Worm (Caenorhabditis elegans) whole organism, L2 larva: ENCODE measurements around the gene cyp-23A1.

Experiments
- C34F6.9 ChIP-seq: fragments of 150-350 bp; optimal IDR thresholded peaks from 2 replicates; lab custom pipeline; 2014; ENCODE audit warnings: missing biosample characterization, missing genetic modification characterization
- F13H6.1 ChIP-seq: sonication (generic microtip); optimal IDR thresholded peaks from 2 replicates; lab custom pipeline; 2016; ENCODE audit warnings: missing genetic modification characterization, missing compliant biosample characterization
- R02D3.7 ChIP-seq: fragments of 150-350 bp; optimal IDR thresholded peaks from 2 replicates; lab custom pipeline; 2014; ENCODE audit warnings: missing biosample characterization, missing genetic modification characterization
- Y55F3AM.14 ChIP-seq: fragments of 200-800 bp; sonication (Bioruptor generic); optimal IDR thresholded peaks from 2 replicates; lab custom pipeline; 2018; ENCODE audit warnings: mild to moderate bottlenecking, missing genetic modification characterization, missing compliant biosample characterization
- ZK546.5 ChIP-seq: sonication (generic microtip); optimal IDR thresholded peaks from 2 replicates; lab custom pipeline; 2017; ENCODE audit warnings: missing biosample characterization, missing genetic modification characterization
- alr-1 ChIP-seq: fragments of 150-350 bp; optimal IDR thresholded peaks from 2 replicates; lab custom pipeline; 2014; ENCODE audit warnings: missing biosample characterization, missing genetic modification characterization
- aly-2 ChIP-seq: fragments of 150-350 bp; optimal IDR thresholded peaks from 2 replicates; lab custom pipeline; 2014; ENCODE audit warnings: missing biosample characterization, missing genetic modification characterization
- ama-1 ChIP-seq: fragments of 150-350 bp; optimal IDR thresholded peaks from 2 replicates; lab custom pipeline; 2018; ENCODE audit warnings: inconsistent platforms
- blmp-1 ChIP-seq: sonication (generic microtip); optimal IDR thresholded peaks from 2 replicates; lab custom pipeline; 2017; ENCODE audit warnings: missing genetic modification characterization, mild to moderate bottlenecking, missing compliant biosample characterization, antibody characterized with exemption, moderate library complexity; ENCODE audit not compliant: insufficient read depth
- ceh-16 ChIP-seq: fragments of 150-350 bp; optimal IDR thresholded peaks from 2 replicates; lab custom pipeline; 2014; ENCODE audit warnings: missing biosample characterization, missing genetic modification characterization
- ceh-82 ChIP-seq: fragments of 150-350 bp; optimal IDR thresholded peaks from 2 replicates; lab custom pipeline; 2014; ENCODE audit warnings: missing biosample characterization, missing genetic modification characterization
- crh-2 ChIP-seq: sonication (generic microtip); optimal IDR thresholded peaks from 2 replicates; lab custom pipeline; 2017; ENCODE audit warnings: missing biosample characterization, missing genetic modification characterization
- egl-27 ChIP-seq: sonication (generic microtip); optimal IDR thresholded peaks from 3 replicates; lab custom pipeline; 2017; ENCODE audit warnings: missing biosample characterization, missing genetic modification reagents, missing genetic modification characterization
- elt-1 ChIP-seq: fragments of 150-350 bp; optimal IDR thresholded peaks from 2 replicates; lab custom pipeline; 2014; ENCODE audit warnings: missing biosample characterization, missing genetic modification characterization
- elt-3 ChIP-seq: sonication (generic microtip); optimal IDR thresholded peaks from 2 replicates; lab custom pipeline; 2017; ENCODE audit warnings: missing biosample characterization, missing genetic modification characterization
- fos-1 ChIP-seq: fragments of 150-350 bp; optimal IDR thresholded peaks from 2 replicates; lab custom pipeline; 2014; ENCODE audit warnings: missing biosample characterization, missing genetic modification characterization
- gmeb-1 ChIP-seq: fragments of 150-350 bp; optimal IDR thresholded peaks from 2 replicates; lab custom pipeline; 2014; ENCODE audit warnings: missing biosample characterization, missing genetic modification characterization
- lin-11 ChIP-seq: fragments of 150-350 bp; sonication (generic microtip); optimal IDR thresholded peaks from 2 replicates; lab custom pipeline; 2014; ENCODE audit warnings: missing biosample characterization, missing genetic modification characterization, inconsistent platforms, mixed read lengths
- lin-39 ChIP-seq: fragments of 150-350 bp; optimal IDR thresholded peaks from 2 replicates; lab custom pipeline; 2014; ENCODE audit warnings: missing biosample characterization, missing genetic modification reagents, missing genetic modification characterization
- lsy-2 ChIP-seq, 2 experiments: fragments of 150-350 bp in 1 of 2; sonication (generic microtip) in 1 of 2; optimal IDR thresholded peaks; 2 replicates each; lab custom pipeline; 2014 to 2017; ENCODE audit warnings: missing biosample characterization in 2 of 2, missing genetic modification characterization in 2 of 2
- mab-5 ChIP-seq: fragments of 150-350 bp; optimal IDR thresholded peaks from 2 replicates; lab custom pipeline; 2014; ENCODE audit warnings: missing biosample characterization, missing genetic modification characterization
- nhr-10 ChIP-seq: sonication (generic microtip); optimal IDR thresholded peaks from 2 replicates; lab custom pipeline; 2017; ENCODE audit warnings: missing biosample characterization, missing genetic modification characterization
- nhr-12 ChIP-seq: fragments of 150-350 bp; optimal IDR thresholded peaks from 2 replicates; lab custom pipeline; 2014; ENCODE audit warnings: missing biosample characterization, missing genetic modification characterization
- nhr-129 ChIP-seq: fragments of 150-350 bp; optimal IDR thresholded peaks from 2 replicates; lab custom pipeline; 2014; ENCODE audit warnings: missing biosample characterization, missing genetic modification characterization
- nhr-21 ChIP-seq: fragments of 150-350 bp; optimal IDR thresholded peaks from 2 replicates; lab custom pipeline; 2014; ENCODE audit warnings: missing biosample characterization, missing genetic modification characterization
- nhr-23 ChIP-seq: fragments of 150-350 bp; optimal IDR thresholded peaks from 2 replicates; lab custom pipeline; 2014; ENCODE audit warnings: missing biosample characterization, missing genetic modification reagents, missing genetic modification characterization
- nhr-237 ChIP-seq: fragments of 150-350 bp; optimal IDR thresholded peaks from 2 replicates; lab custom pipeline; 2014; ENCODE audit warnings: missing biosample characterization, missing genetic modification characterization
- nhr-25 ChIP-seq: fragments of 150-350 bp; sonication (generic microtip); optimal IDR thresholded peaks from 3 replicates; lab custom pipeline; 2014; ENCODE audit warnings: missing biosample characterization, missing genetic modification characterization
- nhr-6 ChIP-seq: fragments of 150-350 bp; optimal IDR thresholded peaks from 2 replicates; lab custom pipeline; 2014; ENCODE audit warnings: missing biosample characterization, missing genetic modification characterization
- nhr-77 ChIP-seq: fragments of 150-350 bp; optimal IDR thresholded peaks from 2 replicates; lab custom pipeline; 2014; ENCODE audit warnings: missing biosample characterization, missing genetic modification characterization
- peb-1 ChIP-seq: fragments of 150-350 bp; optimal IDR thresholded peaks from 2 replicates; lab custom pipeline; 2014; ENCODE audit warnings: missing biosample characterization, missing genetic modification characterization
- sem-4 ChIP-seq: fragments of 150-350 bp; optimal IDR thresholded peaks from 2 replicates; lab custom pipeline; 2014; ENCODE audit warnings: missing biosample characterization, missing genetic modification reagents, missing genetic modification characterization
- sma-3 ChIP-seq: sonication (generic microtip); optimal IDR thresholded peaks from 2 replicates; lab custom pipeline; 2016; ENCODE audit warnings: missing genetic modification reagents, missing genetic modification characterization, missing compliant biosample characterization
- sma-9 ChIP-seq, 2 experiments: fragments of 150-350 bp in 1 of 2; sonication (generic microtip) in 1 of 2; optimal IDR thresholded peaks; 2 replicates each; lab custom pipeline; 2014 to 2016; ENCODE audit warnings: missing genetic modification characterization in 2 of 2, mild to moderate bottlenecking in 1 of 2, missing biosample characterization in 1 of 2, missing compliant biosample characterization in 1 of 2, missing genetic modification reagents in 1 of 2, moderate library complexity in 1 of 2
- snpc-4 ChIP-seq: fragments of 150-350 bp; optimal IDR thresholded peaks from 2 replicates; lab custom pipeline; 2014; ENCODE audit warnings: missing biosample characterization, missing genetic modification characterization
- unc-39 ChIP-seq: fragments of 150-350 bp; optimal IDR thresholded peaks from 2 replicates; lab custom pipeline; 2014; ENCODE audit warnings: missing biosample characterization, missing genetic modification characterization
- unc-55 ChIP-seq: fragments of 150-350 bp; sonication (generic microtip); optimal IDR thresholded peaks from 3 replicates; lab custom pipeline; 2014; ENCODE audit warnings: missing biosample characterization, missing genetic modification reagents, missing genetic modification characterization
- zag-1 ChIP-seq: fragments of 150-350 bp; optimal IDR thresholded peaks from 2 replicates; lab custom pipeline; 2014; ENCODE audit warnings: missing biosample characterization, missing genetic modification characterization
- ztf-1 ChIP-seq: fragments of 200-800 bp; sonication (Bioruptor generic); conservative IDR thresholded peaks from 2 replicates; pipeline ENCODE4 v1.3.6; 2022; ENCODE audit warnings: missing genetic modification characterization, missing compliant biosample characterization
- ztf-11 ChIP-seq: sonication (generic microtip); optimal IDR thresholded peaks from 2 replicates; lab custom pipeline; 2017; ENCODE audit warnings: missing biosample characterization, missing genetic modification characterization
- ztf-4 ChIP-seq: fragments of 150-350 bp; optimal IDR thresholded peaks from 2 replicates; lab custom pipeline; 2014; ENCODE audit warnings: missing biosample characterization, missing genetic modification characterization

The cyp-23A1 gene

ce11 chrII:4506552-4507291 lies 5.3 kb upstream of the cyp-23A1 start (continued):
- TF ChIP-seq ceh-82 (tag; lab: Kevin White, UChicago): no peak
- TF ChIP-seq sma-9 (GFP tag; optimal IDR thresholded peaks at IDR 0.05; lab: Kevin White, UChicago): peak; percentile 76
- no peak for TF ChIP-seq sma-9 (tag; optimal IDR thresholded peaks at IDR 0.05; lab: Kevin White, UChicago)
- peak; percentile 40 for TF ChIP-seq mab-5
- peak; percentile 57 for TF ChIP-seq snpc-4 (tag; lab: Kevin White, UChicago)

DNA sequence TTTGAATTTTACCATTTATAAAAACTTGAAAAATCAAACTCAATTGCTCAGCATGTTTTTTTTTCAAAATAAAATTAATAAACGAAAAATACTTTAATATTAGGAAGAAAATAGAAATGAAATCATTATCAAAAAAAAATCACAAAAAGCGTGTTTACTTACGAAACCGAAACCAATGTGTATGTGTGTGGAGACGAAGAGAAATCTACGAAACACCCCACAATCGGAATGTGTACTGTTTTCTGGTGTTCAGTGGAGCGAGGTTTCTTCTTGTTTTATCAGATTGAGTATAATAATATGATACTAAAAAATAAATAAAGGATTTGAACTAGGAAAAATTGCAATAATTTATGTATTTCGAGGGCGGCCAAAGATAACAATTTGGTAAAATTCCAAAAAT lies 4.3 kb upstream of the cyp-23A1 start:
- no peak for TF ChIP-seq sem-4 (tag; lab: Kevin White, UChicago)
- no peak for TF ChIP-seq egl-27
- TF ChIP-seq nhr-129 (tag; lab: Kevin White, UChicago): no peak
- no peak for TF ChIP-seq lin-11 (tag; lab: Kevin White, UChicago)
- TF ChIP-seq sma-9 (GFP tag; optimal IDR thresholded peaks at IDR 0.05; lab: Kevin White, UChicago): no peak
- no peak for TF ChIP-seq sma-9 (tag; optimal IDR thresholded peaks at IDR 0.05; lab: Kevin White, UChicago)
- no peak for TF ChIP-seq elt-1 (tag; lab: Kevin White, UChicago)
- no peak for TF ChIP-seq C34F6.9 (tag; lab: Kevin White, UChicago)
- TF ChIP-seq nhr-10 (tag; lab: Kevin White, UChicago): no peak
- TF ChIP-seq ztf-4 (tag; lab: Kevin White, UChicago): no peak
- TF ChIP-seq nhr-12 (tag; lab: Kevin White, UChicago): no peak
- peak; percentile 18 for TF ChIP-seq sma-3 (GFP tag; lab: Kevin White, UChicago)
- no peak for TF ChIP-seq ztf-11 (tag; lab: Kevin White, UChicago)
- TF ChIP-seq aly-2 (tag; lab: Kevin White, UChicago): no peak
- no peak for TF ChIP-seq blmp-1 (tag; lab: Kevin White, UChicago)
- no peak for TF ChIP-seq ceh-16 (tag; lab: Kevin White, UChicago)
- TF ChIP-seq crh-2 (tag; lab: Kevin White, UChicago): peak; percentile 33
- no peak for TF ChIP-seq nhr-77 (tag; lab: Kevin White, UChicago)
- no peak for TF ChIP-seq unc-55 (GFP tag; lab: Kevin White, UChicago)
- no peak for TF ChIP-seq ama-1 (lab: Kevin White, UChicago)
- TF ChIP-seq lsy-2 (tag; optimal IDR thresholded peaks at IDR 0.05; lab: Kevin White, UChicago): peak in 1 of 2 experiments; percentile 38
- TF ChIP-seq nhr-21 (tag; lab: Kevin White, UChicago): no peak
- no peak for TF ChIP-seq Y55F3AM.14 (GFP tag; lab: Kevin White, UChicago)
- TF ChIP-seq F13H6.1 (tag; lab: Kevin White, UChicago): no peak
- no peak for TF ChIP-seq nhr-237
- TF ChIP-seq ztf-1 (GFP tag; lab: Robert Waterston, UW): no peak
- no peak for TF ChIP-seq nhr-6
- no peak for TF ChIP-seq R02D3.7 (tag; lab: Kevin White, UChicago)
- TF ChIP-seq nhr-25 (tag; lab: Kevin White, UChicago): no peak
- no peak for TF ChIP-seq gmeb-1
- no peak for TF ChIP-seq ZK546.5 (tag; lab: Kevin White, UChicago)
- TF ChIP-seq ceh-82 (tag; lab: Kevin White, UChicago): no peak
- TF ChIP-seq fos-1 (tag; lab: Kevin White, UChicago): peak; percentile 74
- TF ChIP-seq, all 48 proteins: peak for 4

DNA sequence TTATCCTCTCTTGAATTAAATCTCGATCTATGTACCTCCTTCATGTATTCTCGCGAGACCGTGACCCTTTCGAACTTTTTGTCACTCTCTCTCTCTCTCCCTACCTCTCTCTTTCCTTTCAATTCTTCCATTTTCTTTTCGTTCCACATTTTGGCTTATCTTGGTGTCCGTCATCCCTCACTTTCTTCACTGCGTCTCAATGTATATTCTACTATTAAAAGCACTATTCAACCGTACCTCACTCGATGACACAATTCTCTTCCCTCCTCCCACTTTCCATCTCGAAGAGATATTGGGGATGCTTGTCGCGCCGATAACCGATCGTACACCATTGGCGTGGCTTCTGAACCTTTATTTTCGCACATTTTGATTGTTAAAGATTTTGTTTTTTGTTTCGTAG lies 1.3 kb upstream of the cyp-23A1 start:
- TF ChIP-seq blmp-1 (tag; lab: Kevin White, UChicago) (peak; percentile 12), C34F6.9 (tag; lab: Kevin White, UChicago) (no peak), nhr-12 (tag; lab: Kevin White, UChicago) (no peak), nhr-77 (tag; lab: Kevin White, UChicago) (no peak), unc-39 (tag; lab: Kevin White, UChicago) (no peak), nhr-23 (tag; lab: Kevin White, UChicago) (no peak), mab-5 (no peak)
- TF ChIP-seq, all 48 proteins: peak for 1

DNA sequence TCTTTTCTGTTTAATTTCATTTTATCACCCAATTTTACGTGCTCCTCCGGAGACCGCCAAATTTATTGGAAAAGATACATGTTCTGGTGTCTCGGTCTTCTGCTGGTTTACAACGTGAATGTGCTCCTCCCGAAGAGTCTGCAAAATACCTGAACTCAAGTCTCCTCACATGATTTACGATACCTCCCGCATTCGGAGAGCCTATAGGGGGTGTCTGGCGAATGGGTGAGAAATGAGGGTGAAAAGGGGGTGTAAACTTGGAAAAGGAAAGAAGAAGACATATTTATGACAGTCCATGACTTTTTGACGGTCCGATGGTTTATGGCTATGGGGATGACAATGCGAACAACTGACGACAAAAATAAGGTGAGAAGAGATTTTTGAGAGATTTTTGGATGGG lies 4.3 kb downstream of the cyp-23A1 start:
- TF ChIP-seq R02D3.7 (tag; lab: Kevin White, UChicago) (no peak), aly-2 (tag; lab: Kevin White, UChicago) (no peak), nhr-21 (tag; lab: Kevin White, UChicago) (no peak), sem-4 (tag; lab: Kevin White, UChicago) (no peak), ztf-1 (GFP tag; lab: Robert Waterston, UW) (no peak), zag-1 (no peak), lin-39 (tag; lab: Kevin White, UChicago) (no peak), blmp-1 (tag; lab: Kevin White, UChicago) (no peak), gmeb-1 (no peak), F13H6.1 (tag; lab: Kevin White, UChicago) (no peak), nhr-25 (tag; lab: Kevin White, UChicago) (no peak), sma-3 (GFP tag; lab: Kevin White, UChicago) (no peak), peb-1 (tag; lab: Kevin White, UChicago) (no peak), elt-3 (tag; lab: Kevin White, UChicago) (no peak), alr-1 (tag; lab: Kevin White, UChicago) (no peak), ceh-82 (tag; lab: Kevin White, UChicago) (no peak), ztf-4 (tag; lab: Kevin White, UChicago) (no peak), lin-11 (tag; lab: Kevin White, UChicago) (no peak), sma-9 (GFP tag; optimal IDR thresholded peaks at IDR 0.05; lab: Kevin White, UChicago) (no peak), sma-9 (tag; optimal IDR thresholded peaks at IDR 0.05; lab: Kevin White, UChicago) (no peak), ceh-16 (tag; lab: Kevin White, UChicago) (no peak)
